Worm (Caenorhabditis elegans): Measurements from ENCODE around the gene K07E3.9.

K07E3.9 gene

DNA sequence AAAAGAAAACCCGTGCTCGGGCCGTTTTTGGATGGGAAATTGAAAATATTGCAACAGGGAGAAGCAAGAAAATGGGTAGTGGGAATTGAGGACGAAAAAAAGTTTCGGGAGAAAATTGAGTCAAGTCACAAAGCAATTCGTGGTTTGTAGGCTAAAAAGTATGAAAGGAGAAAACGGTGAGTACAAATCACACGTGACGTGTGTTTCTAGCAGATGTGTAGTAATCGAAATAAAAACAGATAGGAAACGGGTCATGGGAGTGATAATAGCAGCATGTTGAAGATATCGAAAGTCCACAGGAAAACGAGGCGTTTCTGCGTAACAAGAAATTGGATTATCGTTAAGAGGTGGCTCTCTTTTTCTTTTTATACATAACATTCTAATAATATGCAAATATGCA, 18.1 kb upstream of the K07E3.9 start:
- TF ChIP-seq unc-42 (tag; optimal IDR thresholded peaks at IDR 0.05) (peak; percentile 68), ceh-9 (tag; optimal IDR thresholded peaks at IDR 0.05) (no peak)

DNA sequence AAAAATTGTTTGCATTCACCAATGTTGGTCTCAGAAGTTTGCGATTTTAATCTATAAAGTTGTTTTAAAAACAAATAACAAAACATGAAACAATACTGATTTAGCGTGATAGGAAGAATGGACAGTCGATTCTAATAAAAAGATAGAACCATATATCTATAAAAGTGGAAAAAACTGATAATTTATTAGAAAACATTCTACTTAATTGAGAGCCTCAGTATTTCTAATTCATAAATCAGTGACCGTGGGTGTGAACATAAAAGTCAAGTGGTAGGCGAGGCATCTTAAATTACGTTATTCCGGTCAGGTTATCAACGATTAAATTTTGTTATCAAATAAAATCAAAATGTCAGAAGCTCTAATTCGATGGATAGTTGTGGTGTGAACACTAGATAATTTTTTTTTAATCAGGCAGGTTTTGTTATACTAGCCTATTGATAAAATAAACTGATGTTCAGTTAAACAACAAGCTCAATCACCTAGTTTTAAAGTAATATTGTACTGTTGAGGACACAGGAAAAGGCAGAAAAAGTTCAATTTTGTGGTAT, 9.1 kb upstream of the K07E3.9 start, which contains the start of gene catp-5:
catp-5 (minus strand) TSS at position 51 of the 548 bp plus-strand sequence.
- TF ChIP-seq pha-4 (tag; optimal IDR thresholded peaks at IDR 0.05) = no peak
- TF ChIP-seq nhr-11 (tag; optimal IDR thresholded peaks at IDR 0.05) = no peak
- no peak for TF ChIP-seq ceh-18 (tag; optimal IDR thresholded peaks at IDR 0.05)
- TF ChIP-seq ceh-19 (GFP tag; optimal IDR thresholded peaks at IDR 0.05) = no peak
- no peak for TF ChIP-seq fax-1 (tag; optimal IDR thresholded peaks at IDR 0.05)
- TF ChIP-seq pat-9 (tag; optimal IDR thresholded peaks at IDR 0.05) = no peak
- TF ChIP-seq ahr-1 (tag; optimal IDR thresholded peaks at IDR 0.05) = no peak
- no peak for TF ChIP-seq ceh-22 (tag; optimal IDR thresholded peaks at IDR 0.05)
- TF ChIP-seq T23F11.4 (GFP tag; optimal IDR thresholded peaks at IDR 0.05) = no peak
- TF ChIP-seq F13H6.1 (tag; optimal IDR thresholded peaks at IDR 0.05) = no peak
- TF ChIP-seq odd-2 (tag; optimal IDR thresholded peaks at IDR 0.05) = no peak
- no peak for TF ChIP-seq npax-4 (tag; optimal IDR thresholded peaks at IDR 0.05)
- no peak for TF ChIP-seq syd-9 (tag; optimal IDR thresholded peaks at IDR 0.05)
- TF ChIP-seq C38D4.7 (GFP tag; optimal IDR thresholded peaks at IDR 0.05) = no peak

DNA sequence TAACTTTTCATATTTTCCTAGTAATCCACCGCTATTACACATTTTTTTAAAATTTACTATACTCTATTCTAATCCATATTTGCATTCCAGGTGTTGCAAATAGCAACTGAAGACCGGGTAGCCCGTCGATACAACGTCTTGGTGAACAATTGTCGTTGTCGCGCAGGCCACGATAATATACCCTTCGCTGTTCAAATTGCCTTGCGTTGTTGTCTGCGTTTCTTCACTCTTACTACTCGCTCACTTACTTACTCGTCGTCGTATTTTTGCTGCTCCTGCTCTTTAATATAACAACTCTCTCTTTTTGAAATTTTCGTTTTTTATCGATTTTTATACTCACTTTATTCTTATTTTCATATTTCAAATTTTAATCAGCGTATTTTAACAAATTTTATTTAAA, 4.1 kb upstream of the K07E3.9 start, which contains the start of gene K07E3.2:
K07E3.2 (plus strand) TSS at position 400 of the 400 bp plus-strand sequence.
- TF ChIP-seq ceh-19 (GFP tag; optimal IDR thresholded peaks at IDR 0.05) (no peak), pax-1 (tag; optimal IDR thresholded peaks at IDR 0.05) (no peak), ceh-24 (tag; optimal IDR thresholded peaks at IDR 0.05) (no peak), tbx-7 (tag; optimal IDR thresholded peaks at IDR 0.05) (no peak), sdc-2 (tag; optimal IDR thresholded peaks at IDR 0.05) (peak; percentile 92), K09A11.1 (tag; optimal IDR thresholded peaks at IDR 0.05; ENCODE audit: insufficient read depth) (no peak)

DNA sequence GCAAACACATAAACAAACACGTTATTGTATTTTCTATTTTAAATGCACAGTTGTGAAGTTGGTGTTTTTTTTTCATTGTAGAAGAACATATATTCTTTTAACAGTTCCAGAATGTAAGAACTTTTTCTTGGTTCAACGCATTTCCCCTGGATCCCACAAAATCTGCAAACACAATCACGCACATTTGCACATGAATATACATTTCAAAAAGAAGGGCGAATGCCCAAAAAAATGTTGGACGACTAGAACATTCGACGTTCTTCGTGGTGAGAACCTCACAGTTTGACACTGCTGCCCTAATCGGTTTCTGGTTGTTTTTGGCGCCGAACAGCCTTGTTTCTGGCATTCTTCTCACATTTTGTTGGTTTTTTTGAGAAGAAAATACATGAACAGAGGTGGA, 1.5 kb downstream of the K07E3.9 start:
- peak; percentile 19 for TF ChIP-seq tbx-2 (tag; optimal IDR thresholded peaks at IDR 0.05)
- no peak for TF ChIP-seq odd-2 (tag; optimal IDR thresholded peaks at IDR 0.05)

DNA sequence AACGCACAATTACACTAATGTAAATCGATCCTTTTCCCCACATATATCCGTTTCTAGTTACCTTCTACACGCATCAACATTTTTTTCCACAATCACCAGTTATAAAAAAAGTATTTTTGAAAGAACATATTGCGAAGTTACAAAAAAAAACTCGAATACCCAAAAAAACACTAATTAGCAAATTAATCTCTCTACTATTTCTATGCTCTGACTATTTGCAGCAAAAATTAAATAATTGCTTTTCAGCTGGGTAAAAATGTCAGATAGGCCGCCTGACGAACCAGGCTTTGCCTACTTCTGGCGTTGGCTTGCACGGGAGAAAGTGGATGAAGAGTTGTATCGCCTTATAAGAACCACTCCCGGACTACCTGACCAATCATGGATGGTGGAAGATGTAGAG, 2.2 kb downstream of the K07E3.9 start, which contains the start of gene K07E3.1:
K07E3.1 (plus strand) TSS at position 247 of the 400 bp plus-strand sequence.
- TF ChIP-seq lin-11 (tag; optimal IDR thresholded peaks at IDR 0.05) (no peak), ceh-31 (tag; optimal IDR thresholded peaks at IDR 0.05) (no peak), tbx-2 (tag; optimal IDR thresholded peaks at IDR 0.05) (no peak), rnt-1 (tag; optimal IDR thresholded peaks at IDR 0.05) (no peak), ttx-3 (tag; optimal IDR thresholded peaks at IDR 0.05) (no peak), tbx-7 (tag; optimal IDR thresholded peaks at IDR 0.05) (no peak), eyg-1 (tag; optimal IDR thresholded peaks at IDR 0.05) (no peak), mec-3 (tag; optimal IDR thresholded peaks at IDR 0.05; ENCODE audit: borderline replicate concordance) (no peak), che-1 (tag; optimal IDR thresholded peaks at IDR 0.05) (no peak), ztf-16 (tag; optimal IDR thresholded peaks at IDR 0.05) (no peak), ceh-6 (GFP tag; optimal IDR thresholded peaks at IDR 0.05) (no peak), ceh-30 (tag; optimal IDR thresholded peaks at IDR 0.05) (no peak)

DNA sequence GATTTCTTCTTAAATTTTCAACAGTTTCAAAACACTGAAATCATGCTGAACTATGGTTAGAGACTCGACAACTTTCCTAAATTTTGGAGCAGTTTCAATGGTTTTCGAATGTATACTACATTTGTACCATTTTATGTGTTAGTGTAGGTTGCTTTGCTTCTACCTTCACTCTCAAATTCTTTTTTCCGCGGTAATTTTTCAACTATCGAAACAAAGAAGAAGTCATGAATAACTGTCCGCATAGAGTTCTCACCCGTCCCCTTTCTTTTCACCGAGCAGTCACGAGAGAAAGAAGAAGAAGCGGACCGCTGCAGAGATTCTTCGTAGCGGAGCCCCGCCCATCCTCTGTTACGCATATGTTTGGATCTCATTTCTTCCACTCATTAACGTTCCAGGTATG, 8.1 kb downstream of the K07E3.9 start, which contains the start of gene hlh-8:
hlh-8 (plus strand) TSS at position 301 of the 400 bp plus-strand sequence.
- TF ChIP-seq unc-3 (GFP tag; conservative IDR thresholded peaks at IDR 0.05) = no peak
- TF ChIP-seq unc-3 (tag; optimal IDR thresholded peaks at IDR 0.05) = no peak
- TF ChIP-seq hlh-8 (tag; optimal IDR thresholded peaks at IDR 0.05) = peak; percentile 49
- TF ChIP-seq pha-2 (tag; optimal IDR thresholded peaks at IDR 0.05) = no peak
- TF ChIP-seq ref-2 (tag; optimal IDR thresholded peaks at IDR 0.05) = no peak
- no peak for TF ChIP-seq unc-55 (GFP tag; optimal IDR thresholded peaks at IDR 0.05)

Measured in whole organism, late embryonic.